Worm (Caenorhabditis elegans): ENCODE data around the gene C09F5.1.

DNA sequence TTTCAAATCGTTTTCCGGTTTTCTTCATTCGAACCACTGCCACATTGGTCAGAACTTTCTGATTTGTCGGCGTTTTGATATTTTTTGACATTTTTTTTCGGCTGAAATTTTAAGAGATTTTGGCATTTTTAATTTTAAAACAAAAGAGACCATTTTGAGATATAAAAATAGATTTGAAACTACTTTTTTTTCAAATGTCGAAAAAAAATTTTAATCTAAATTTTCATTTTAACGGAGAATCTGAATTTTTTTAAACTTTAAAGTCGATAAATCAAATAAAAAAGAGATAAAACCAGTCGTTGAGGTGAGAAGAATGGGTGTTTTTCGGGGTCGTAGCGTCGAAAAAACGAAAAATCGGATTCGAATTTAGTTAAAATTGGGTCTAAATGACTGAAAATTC, 20.2 kb upstream of the C09F5.1 start, which contains the start of gene sbds-1:
- TF ChIP-seq mdl-1 (tag; optimal IDR thresholded peaks at IDR 0.05) (no peak), lsy-2 (tag; optimal IDR thresholded peaks at IDR 0.05) (no peak), lin-13 (GFP tag; optimal IDR thresholded peaks at IDR 0.05) (no peak), gmeb-1 (tag; optimal IDR thresholded peaks at IDR 0.05) (no peak), lin-11 (tag; optimal IDR thresholded peaks at IDR 0.05) (no peak), unc-62 (GFP tag; optimal IDR thresholded peaks at IDR 0.05) (no peak), aly-2 (tag; optimal IDR thresholded peaks at IDR 0.05) (no peak), lin-39 (tag; optimal IDR thresholded peaks at IDR 0.05) (no peak), alr-1 (tag; optimal IDR thresholded peaks at IDR 0.05) (no peak), peb-1 (tag; optimal IDR thresholded peaks at IDR 0.05) (no peak), egl-27 (tag; optimal IDR thresholded peaks at IDR 0.05) (no peak), nhr-77 (tag; optimal IDR thresholded peaks at IDR 0.05) (no peak), nhr-6 (tag; optimal IDR thresholded peaks at IDR 0.05) (no peak), ceh-82 (tag; optimal IDR thresholded peaks at IDR 0.05) (no peak)
